Fruit fly (Drosophila melanogaster) whole organism, embryonic: ENCODE results near the gene RhoGAPp190.
A peak's percentile ranks its signal among the peaks of the same experiment; 100 is the strongest.

ENCODE experiments used
- Atf-2 ChIP-seq: fragments of 200-800 bp; sonication (Bioruptor generic); optimal IDR thresholded peaks from 2 replicates; lab custom pipeline; 2016; ENCODE audit warnings: missing biosample characterization, missing genetic modification characterization
- CG10274 ChIP-seq: fragments of 200-800 bp; sonication (Bioruptor generic); optimal IDR thresholded peaks from 3 replicates; lab custom pipeline; 2017; ENCODE audit warnings: missing biosample characterization, mild to moderate bottlenecking, missing genetic modification characterization
- CG10431 ChIP-seq: fragments of 200-800 bp; sonication (Bioruptor generic); optimal IDR thresholded peaks from 3 replicates; lab custom pipeline; 2018; ENCODE audit warnings: missing biosample characterization, mild to moderate bottlenecking, missing genetic modification characterization
- CG10959 ChIP-seq: fragments of 200-800 bp; sonication (Bioruptor generic); IDR thresholded peaks from 2 replicates; pipeline ENCODE4 v1.3.6; 2022; ENCODE audit warnings: missing biosample characterization, missing genetic modification characterization
- CG11504 ChIP-seq: fragments of 200-800 bp; sonication (Bioruptor generic); optimal IDR thresholded peaks from 3 replicates; lab custom pipeline; 2019; ENCODE audit warnings: missing biosample characterization, mild to moderate bottlenecking, missing genetic modification characterization, moderate library complexity
- CG11560 ChIP-seq: fragments of 200-800 bp; sonication (Bioruptor generic); IDR thresholded peaks from 3 replicates; pipeline ENCODE4 v1.3.6; 2022; ENCODE audit warnings: missing biosample characterization, missing genetic modification characterization
- CG12769 ChIP-seq: fragments of 200-800 bp; sonication (Bioruptor generic); optimal IDR thresholded peaks from 2 replicates; lab custom pipeline; 2019; ENCODE audit warnings: missing biosample characterization, mild to moderate bottlenecking, missing genetic modification characterization, moderate library complexity
- CG14667 ChIP-seq: fragments of 200-800 bp; sonication (Bioruptor generic); IDR thresholded peaks from 2 replicates; pipeline ENCODE4 v1.3.6; 2022; ENCODE audit warnings: missing biosample characterization, missing genetic modification characterization
- CG14965 ChIP-seq: fragments of 200-800 bp; sonication (Bioruptor generic); optimal IDR thresholded peaks from 2 replicates; lab custom pipeline; 2016; ENCODE audit warnings: missing biosample characterization, missing genetic modification characterization, borderline replicate concordance
- CG16779 ChIP-seq: fragments of 200-800 bp; sonication (Bioruptor generic); IDR thresholded peaks from 2 replicates; pipeline ENCODE4 v1.3.6; 2022; ENCODE audit warnings: missing biosample characterization, missing genetic modification characterization
- CG2120 ChIP-seq: fragments of 200-800 bp; sonication (Bioruptor generic); optimal IDR thresholded peaks from 3 replicates; lab custom pipeline; 2016; ENCODE audit warnings: missing biosample characterization, missing genetic modification characterization
- CG2678 ChIP-seq: fragments of 200-800 bp; sonication (Bioruptor generic); optimal IDR thresholded peaks from 3 replicates; lab custom pipeline; 2019; ENCODE audit warnings: missing biosample characterization, mild to moderate bottlenecking, missing genetic modification characterization, moderate library complexity
- CG3163 ChIP-seq: fragments of 200-800 bp; sonication (Bioruptor generic); optimal IDR thresholded peaks from 3 replicates; lab custom pipeline; 2016; ENCODE audit warnings: missing biosample characterization, missing genetic modification characterization
- CG4404 ChIP-seq: fragments of 200-800 bp; sonication (Bioruptor generic); IDR thresholded peaks from 2 replicates; pipeline ENCODE4 v1.3.6; 2022; ENCODE audit warnings: missing biosample characterization, missing genetic modification characterization
- CG7839 ChIP-seq: fragments of 200-800 bp; sonication (Bioruptor generic); optimal IDR thresholded peaks from 3 replicates; lab custom pipeline; 2018; ENCODE audit warnings: missing biosample characterization, mild to moderate bottlenecking, missing genetic modification characterization, moderate library complexity
- CG7987 ChIP-seq: fragments of 200-800 bp; sonication (Bioruptor generic); optimal IDR thresholded peaks from 2 replicates; lab custom pipeline; 2018; ENCODE audit warnings: missing biosample characterization, mild to moderate bottlenecking, missing genetic modification characterization, moderate library complexity
- CG8281 ChIP-seq: fragments of 200-800 bp; sonication (Bioruptor generic); optimal IDR thresholded peaks from 2 replicates; lab custom pipeline; 2018; ENCODE audit warnings: missing biosample characterization, mild to moderate bottlenecking, missing genetic modification characterization, moderate library complexity
- CG8765 ChIP-seq: fragments of 200-800 bp; sonication (Bioruptor generic); IDR thresholded peaks from 2 replicates; pipeline ENCODE4 v1.3.6; 2022; ENCODE audit warnings: missing biosample characterization, missing genetic modification characterization
- Camta ChIP-seq: fragments of 200-800 bp; sonication (Bioruptor generic); optimal IDR thresholded peaks from 2 replicates; lab custom pipeline; 2016; ENCODE audit warnings: missing biosample characterization, missing genetic modification characterization
- D19B ChIP-seq: fragments of 200-800 bp; sonication (Bioruptor generic); optimal IDR thresholded peaks from 2 replicates; lab custom pipeline; 2017; ENCODE audit warnings: missing biosample characterization, mild to moderate bottlenecking, missing genetic modification characterization
- Drgx ChIP-seq: fragments of 200-800 bp; sonication (Bioruptor generic); IDR thresholded peaks from 2 replicates; pipeline ENCODE4 v1.3.6; 2022; ENCODE audit warnings: missing biosample characterization, missing genetic modification characterization
- HLH3B ChIP-seq: fragments of 200-800 bp; sonication (Bioruptor generic); IDR thresholded peaks from 2 replicates; pipeline ENCODE4 v1.3.6; 2022; ENCODE audit warnings: missing biosample characterization, missing genetic modification characterization
- Hr51 ChIP-seq, 2 experiments: fragments of 200-800 bp; sonication (Bioruptor generic); optimal IDR thresholded peaks; 2 replicates in 1 of 2; 3 replicates in 1 of 2; lab custom pipeline; 2016 to 2018; ENCODE audit warnings: missing biosample characterization in 2 of 2, missing genetic modification characterization in 2 of 2, mild to moderate bottlenecking in 1 of 2, moderate library complexity in 1 of 2
- Jarid2 ChIP-seq: fragments of 200-800 bp; sonication (Bioruptor generic); optimal IDR thresholded peaks from 3 replicates; lab custom pipeline; 2017; ENCODE audit warnings: mild to moderate bottlenecking, missing biosample characterization, missing genetic modification reagents, missing genetic modification characterization
- Lhr ChIP-seq: fragments of 200-800 bp; sonication (Bioruptor generic); optimal IDR thresholded peaks from 3 replicates; lab custom pipeline; 2017; ENCODE audit warnings: mild to moderate bottlenecking, missing biosample characterization, missing genetic modification reagents, missing genetic modification characterization
- Max ChIP-seq: fragments of 200-800 bp; sonication (Bioruptor generic); optimal IDR thresholded peaks from 2 replicates; lab custom pipeline; 2016; ENCODE audit warnings: missing biosample characterization, mild to moderate bottlenecking, missing genetic modification characterization
- Mes4 ChIP-seq: fragments of 200-800 bp; sonication (Bioruptor generic); optimal IDR thresholded peaks from 2 replicates; lab custom pipeline; 2016; ENCODE audit warnings: missing biosample characterization, missing genetic modification characterization
- Sin3A ChIP-seq: fragments of >200 bp; optimal IDR thresholded peaks from 2 replicates; lab custom pipeline; 2018
- Sry-β ChIP-seq: fragments of 200-800 bp; sonication (Bioruptor generic); optimal IDR thresholded peaks from 2 replicates; lab custom pipeline; 2018; ENCODE audit warnings: missing biosample characterization, mild to moderate bottlenecking, missing genetic modification characterization, moderate library complexity
- Stat92E ChIP-seq, 3 experiments: fragments of >200 bp in 2 of 3; fragments of 200-800 bp in 1 of 3; sonication (Bioruptor generic) in 1 of 3; optimal IDR thresholded peaks; 2 replicates each; lab custom pipeline; 2017 to 2019; ENCODE audit warnings: missing biosample characterization in 3 of 3, missing genetic modification characterization in 3 of 3, mild to moderate bottlenecking in 1 of 3, moderate library complexity in 1 of 3
- bigmax ChIP-seq: fragments of 200-800 bp; sonication (Bioruptor generic); optimal IDR thresholded peaks from 2 replicates; lab custom pipeline; 2018; ENCODE audit warnings: missing biosample characterization, mild to moderate bottlenecking, missing genetic modification characterization
- br ChIP-seq: fragments of >200 bp; optimal IDR thresholded peaks from 2 replicates; lab custom pipeline; 2017
- crp ChIP-seq, 2 experiments: fragments of 200-800 bp; sonication (Bioruptor generic); optimal IDR thresholded peaks; 2 replicates in 1 of 2; 3 replicates in 1 of 2; lab custom pipeline; 2017; ENCODE audit warnings: missing biosample characterization in 2 of 2, missing genetic modification characterization in 2 of 2, mild to moderate bottlenecking in 1 of 2, moderate library complexity in 1 of 2
- dmrt11E ChIP-seq: fragments of 200-800 bp; sonication (Bioruptor generic); optimal IDR thresholded peaks from 3 replicates; lab custom pipeline; 2018; ENCODE audit warnings: missing biosample characterization, mild to moderate bottlenecking, missing genetic modification characterization, moderate library complexity
- ftz-f1 ChIP-seq: fragments of 200-800 bp; sonication (Bioruptor generic); optimal IDR thresholded peaks from 2 replicates; lab custom pipeline; 2016; ENCODE audit warnings: missing biosample characterization, missing genetic modification characterization
- gem ChIP-seq: fragments of 200-800 bp; sonication (Bioruptor generic); optimal IDR thresholded peaks from 2 replicates; lab custom pipeline; 2019; ENCODE audit warnings: missing biosample characterization, mild to moderate bottlenecking, missing genetic modification characterization, moderate library complexity
- grn ChIP-seq: fragments of 200-800 bp; sonication (Bioruptor generic); optimal IDR thresholded peaks from 3 replicates; lab custom pipeline; 2017; ENCODE audit warnings: missing biosample characterization, missing genetic modification characterization
- h ChIP-seq: fragments of >200 bp; optimal IDR thresholded peaks from 2 replicates; lab custom pipeline; 2017
- jigr1 ChIP-seq: fragments of 200-800 bp; sonication (Bioruptor generic); IDR thresholded peaks from 3 replicates; pipeline ENCODE4 v1.3.6; 2022; ENCODE audit warnings: missing biosample characterization, missing genetic modification characterization
- mld ChIP-seq: fragments of 200-800 bp; sonication (Bioruptor generic); IDR thresholded peaks from 3 replicates; pipeline ENCODE4 v1.3.6; 2022; ENCODE audit warnings: missing biosample characterization, missing genetic modification characterization; ENCODE audit not compliant: partially characterized antibody
- pan ChIP-seq, 4 experiments: fragments of >200 bp in 3 of 4; fragments of 200-800 bp in 1 of 4; sonication (Bioruptor generic) in 1 of 4; optimal IDR thresholded peaks in 3 of 4; IDR thresholded peaks in 1 of 4; 2 replicates each; pipeline versions ENCODE4 v1.3.6 to Lab custom; 2017 to 2022; ENCODE audit warnings: missing biosample characterization in 2 of 4, missing genetic modification characterization in 2 of 4, mixed read lengths in 1 of 4
- pfk ChIP-seq: fragments of 200-800 bp; sonication (Bioruptor generic); optimal IDR thresholded peaks from 2 replicates; lab custom pipeline; 2018; ENCODE audit warnings: missing biosample characterization, mild to moderate bottlenecking, missing genetic modification characterization, moderate library complexity
- prd ChIP-seq, 3 experiments: fragments of >200 bp in 2 of 3; fragments of 200-800 bp in 1 of 3; sonication (Bioruptor generic) in 1 of 3; optimal IDR thresholded peaks in 2 of 3; IDR thresholded peaks in 1 of 3; 2 replicates in 2 of 3; 3 replicates in 1 of 3; pipeline versions ENCODE4 v1.3.6 to Lab custom; 2017 to 2022; ENCODE audit warnings: missing biosample characterization in 1 of 3, missing genetic modification characterization in 1 of 3
- pum ChIP-seq: fragments of 200-800 bp; sonication (Bioruptor generic); optimal IDR thresholded peaks from 2 replicates; lab custom pipeline; 2016; ENCODE audit warnings: missing biosample characterization, missing genetic modification characterization
- sc ChIP-seq, 3 experiments: fragments of >200 bp in 2 of 3; fragments of 200-800 bp in 1 of 3; sonication (Bioruptor generic) in 1 of 3; optimal IDR thresholded peaks; 2 replicates in 2 of 3; 3 replicates in 1 of 3; lab custom pipeline; 2017; ENCODE audit warnings: mild to moderate bottlenecking in 1 of 3, missing biosample characterization in 1 of 3, missing genetic modification characterization in 1 of 3, missing genetic modification reagents in 1 of 3
- so ChIP-seq: fragments of 200-800 bp; sonication (Bioruptor generic); IDR thresholded peaks from 3 replicates; pipeline ENCODE4 v1.3.6; 2022; ENCODE audit warnings: missing biosample characterization, missing genetic modification characterization
- ssp ChIP-seq: fragments of 200-800 bp; sonication (Bioruptor generic); IDR thresholded peaks from 2 replicates; pipeline ENCODE4 v1.3.6; 2022; ENCODE audit warnings: missing biosample characterization, missing genetic modification characterization
- tgo ChIP-seq: fragments of 200-800 bp; sonication (Bioruptor generic); IDR thresholded peaks from 3 replicates; pipeline ENCODE4 v1.3.6; 2022; ENCODE audit warnings: missing biosample characterization, missing genetic modification characterization

The RhoGAPp190 gene

dm6 chrX:17599330-17599729 lies 53.0 kb downstream of the RhoGAPp190 start, which contains the start of gene X11L (continued):
- TF ChIP-seq CG16779 (GFP tag; lab: Robert Waterston, UW) (0 out of 2 replicates have a peak, but pooled peaks have one; percentile 51), Stat92E (GFP tag; optimal IDR thresholded peaks at IDR 0.05; lab: Kevin White, UChicago) (no peak), Lhr (GFP tag; lab: Kevin White, UChicago) (peak; percentile 36), ftz-f1 (GFP tag; lab: Kevin White, UChicago) (peak; percentile 30), CG2120 (GFP tag; lab: Kevin White, UChicago) (peak; percentile 87), Mes4 (GFP tag; lab: Kevin White, UChicago) (peak; percentile 57), Drgx (GFP tag; lab: Robert Waterston, UW) (peak; percentile 56; the same call in 1 of the 2 replicates), CG4404 (GFP tag; lab: Robert Waterston, UW) (peak; percentile 41; the same call in 1 of the 2 replicates), pfk (GFP tag; lab: Kevin White, UChicago) (no peak), jigr1 (GFP tag; lab: Robert Waterston, UW) (no peak), grn (no peak), CG7987 (GFP tag; lab: Kevin White, UChicago) (peak; percentile 29), pan (optimal IDR thresholded peaks at IDR 0.05; lab: Kevin White, UChicago) (no peak), pan (GFP tag; optimal IDR thresholded peaks at IDR 0.05 in 1 of 2, IDR thresholded peaks at IDR 0.05 in 1 of 2) (peak in 1 of 2 experiments; percentile 64), ssp (GFP tag; lab: Robert Waterston, UW) (peak; percentile 52; the same call in 1 of the 2 replicates), CG2678 (tag; lab: Kevin White, UChicago) (no peak), so (GFP tag; lab: Robert Waterston, UW) (no peak), CG8281 (tag; lab: Kevin White, UChicago) (no peak), prd (optimal IDR thresholded peaks at IDR 0.05; lab: Kevin White, UChicago) (no peak), prd (GFP tag; IDR thresholded peaks at IDR 0.05; lab: Robert Waterston, UW) (peak; percentile 76), Atf-2 (GFP tag; lab: Kevin White, UChicago) (peak; percentile 23), pum (GFP tag; lab: Kevin White, UChicago) (peak; percentile 69), HLH3B (GFP tag; lab: Robert Waterston, UW) (peak; percentile 65; the same call in 1 of the 2 replicates), CG14667 (GFP tag; lab: Robert Waterston, UW) (0 out of 2 replicates have a peak, but pooled peaks have one; percentile 14), bigmax (no peak), CG10274 (GFP tag; lab: Kevin White, UChicago) (no peak), sc (optimal IDR thresholded peaks at IDR 0.05; lab: Kevin White, UChicago) (no peak), sc (GFP tag; optimal IDR thresholded peaks at IDR 0.05; lab: Kevin White, UChicago) (no peak), Jarid2 (GFP tag; lab: Kevin White, UChicago) (no peak), br (no peak), Camta (peak; percentile 66), CG10959 (GFP tag; lab: Robert Waterston, UW) (0 out of 2 replicates have a peak, but pooled peaks have one; percentile 27), gem (tag; lab: Kevin White, UChicago) (no peak), CG8765 (GFP tag; lab: Robert Waterston, UW) (peak; percentile 61), dmrt11E (peak; percentile 49), CG10431 (no peak), D19B (peak; percentile 24), mld (peak; percentile 75; the same call in 1 of the 3 replicates), CG7839 (tag; lab: Kevin White, UChicago) (no peak), CG11560 (tag; lab: Robert Waterston, UW) (peak; percentile 74; the same call in 2 of the 3 replicates), Hr51 (GFP tag; optimal IDR thresholded peaks at IDR 0.05; lab: Kevin White, UChicago) (peak in 1 of 2 experiments; percentile 62), Sry-β (GFP tag; lab: Kevin White, UChicago) (no peak), Sin3A (peak; percentile 65), CG3163 (peak; percentile 56), CG14965 (no peak), CG11504 (tag; lab: Kevin White, UChicago) (no peak), tgo (GFP tag; lab: Robert Waterston, UW) (peak; percentile 58), Max (peak; percentile 34), crp (GFP tag; optimal IDR thresholded peaks at IDR 0.05; lab: Kevin White, UChicago) (peak in 1 of 2 experiments; percentile 34), CG12769 (tag; lab: Kevin White, UChicago) (no peak), h (lab: Kevin White, UChicago) (no peak)
